Fruit fly (Drosophila melanogaster): ENCODE data around the gene Slimp.

Slimp gene

DNA sequence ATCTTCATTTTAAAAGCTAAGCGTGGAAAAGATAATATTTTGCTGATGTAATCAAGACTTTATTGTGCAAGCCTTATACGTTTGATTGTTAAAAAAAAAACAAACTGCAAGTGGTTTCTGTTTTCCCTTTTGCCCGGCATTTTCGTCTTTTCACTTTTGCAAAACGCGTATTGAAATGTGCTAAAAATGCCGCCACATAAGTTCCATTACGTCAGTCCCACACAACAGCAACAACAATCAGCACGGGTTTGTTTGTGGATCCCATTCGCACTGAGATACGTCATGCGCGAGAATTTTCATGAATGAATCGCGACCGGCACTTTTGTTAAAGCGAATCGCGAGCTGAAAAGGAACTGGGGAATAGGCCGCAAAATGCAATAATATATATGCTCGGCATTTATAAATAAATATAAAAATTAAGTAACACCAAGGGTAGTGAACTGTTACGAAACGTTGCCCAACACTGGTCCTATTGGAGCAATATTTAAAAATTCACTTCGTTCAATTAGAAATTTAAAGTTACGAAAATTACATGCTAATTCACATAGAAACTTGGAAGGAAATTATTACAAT lies 42.6 kb downstream of the Slimp start:
- TF ChIP-seq sv (GFP tag; optimal IDR thresholded peaks at IDR 0.05) (peak; percentile 43), Jra (GFP tag; optimal IDR thresholded peaks at IDR 0.05) (peak; percentile 74), Rel (GFP tag; optimal IDR thresholded peaks at IDR 0.05) (no peak), Rel (tag; optimal IDR thresholded peaks at IDR 0.05) (peak; percentile 33), dsf (GFP tag; optimal IDR thresholded peaks at IDR 0.05; ENCODE audit: borderline replicate concordance) (peak; percentile 9), jim (GFP tag; optimal IDR thresholded peaks at IDR 0.05) (no peak), Myc (optimal IDR thresholded peaks at IDR 0.05) (no peak), Hnf4 (GFP tag; optimal IDR thresholded peaks at IDR 0.05) (peak; percentile 72), Hr83 (GFP tag; optimal IDR thresholded peaks at IDR 0.05; ENCODE audit: poor library complexity, severe bottlenecking) (peak; percentile 39), rgr (GFP tag; optimal IDR thresholded peaks at IDR 0.05) (peak; percentile 75), Vsx2 (GFP tag; optimal IDR thresholded peaks at IDR 0.05; ENCODE audit: partially characterized antibody) (no peak), Dfd (GFP tag; optimal IDR thresholded peaks at IDR 0.05) (no peak), CrebA (GFP tag; optimal IDR thresholded peaks at IDR 0.05; ENCODE audit: borderline replicate concordance) (no peak), Abd-B (GFP tag; optimal IDR thresholded peaks at IDR 0.05) (no peak), CG32264 (GFP tag; optimal IDR thresholded peaks at IDR 0.05) (peak; percentile 24), CG9705 (GFP tag; optimal IDR thresholded peaks at IDR 0.05) (no peak), Dif (GFP tag; optimal IDR thresholded peaks at IDR 0.05; ENCODE audit: partially characterized antibody) (no peak), Hr78 (GFP tag; optimal IDR thresholded peaks at IDR 0.05) (no peak), tai (GFP tag; optimal IDR thresholded peaks at IDR 0.05) (no peak), Mio (GFP tag; optimal IDR thresholded peaks at IDR 0.05) (no peak), OdsH (GFP tag; optimal IDR thresholded peaks at IDR 0.05) (peak; percentile 71), N (GFP tag; optimal IDR thresholded peaks at IDR 0.05) (no peak), fru (GFP tag; optimal IDR thresholded peaks at IDR 0.05) (peak; percentile 73), br (GFP tag; optimal IDR thresholded peaks at IDR 0.05) (peak; percentile 78), dmrt93B (GFP tag; optimal IDR thresholded peaks at IDR 0.05) (no peak), brk (GFP tag; optimal IDR thresholded peaks at IDR 0.05) (peak; percentile 86), lola (GFP tag; optimal IDR thresholded peaks at IDR 0.05) (no peak), sage (GFP tag; optimal IDR thresholded peaks at IDR 0.05) (peak; percentile 49), usp (GFP tag; optimal IDR thresholded peaks at IDR 0.05) (no peak), foxo (GFP tag; optimal IDR thresholded peaks at IDR 0.05) (peak; percentile 7 to 77), woc (GFP tag; optimal IDR thresholded peaks at IDR 0.05) (peak; percentile 47), psq (GFP tag; optimal IDR thresholded peaks at IDR 0.05) (no peak), ey (GFP tag; optimal IDR thresholded peaks at IDR 0.05) (peak; percentile 59), Sp1 (GFP tag; optimal IDR thresholded peaks at IDR 0.05) (peak; percentile 37), GATAd (GFP tag; optimal IDR thresholded peaks at IDR 0.05) (no peak), dl (GFP tag; optimal IDR thresholded peaks at IDR 0.05; ENCODE audit: insufficient read depth in 1 of 2, partially characterized antibody in 2 of 2) (no peak), h (GFP tag; optimal IDR thresholded peaks at IDR 0.05) (peak; percentile 84), pan (optimal IDR thresholded peaks at IDR 0.05) (no peak), HLH106 (tag; optimal IDR thresholded peaks at IDR 0.05) (peak; percentile 44)

DNA sequence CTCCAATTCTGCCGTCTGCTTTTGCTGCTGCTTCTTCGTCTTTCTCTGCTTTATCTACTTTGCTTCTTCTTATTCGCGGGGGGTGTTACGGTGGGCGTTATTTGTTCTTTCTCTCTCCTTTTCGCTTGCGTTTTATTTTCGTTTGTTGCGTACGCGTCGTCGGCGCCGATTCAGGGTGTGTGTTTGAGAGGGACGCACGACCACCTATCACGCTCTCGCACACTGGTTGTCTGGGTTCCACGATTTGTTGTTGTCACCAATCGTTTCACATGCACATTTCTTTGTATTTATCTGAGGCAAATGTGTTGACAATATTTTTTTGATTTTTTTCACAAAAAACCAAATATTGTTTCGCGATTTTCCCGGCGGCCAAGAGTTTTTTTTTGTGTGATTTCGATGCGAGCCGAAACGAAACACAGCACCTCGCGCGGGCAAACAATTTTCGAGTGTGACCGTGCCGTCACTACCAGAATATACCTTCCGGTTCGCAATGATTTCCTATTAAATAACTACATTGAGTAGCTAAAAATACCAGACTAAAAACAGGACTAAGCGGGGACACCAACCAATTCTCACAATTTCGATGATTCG lies 43.4 kb downstream of the Slimp start, which contains the start of gene Syx1A:
Gene Syx1A, minus strand, starts transcription at position 452 of the 591 bp plus-strand sequence.
- TF ChIP-seq HLH106 (tag; optimal IDR thresholded peaks at IDR 0.05) (peak; percentile 23), Hnf4 (GFP tag; optimal IDR thresholded peaks at IDR 0.05) (peak; percentile 7), Rel (GFP tag; optimal IDR thresholded peaks at IDR 0.05) (no peak), Rel (tag; optimal IDR thresholded peaks at IDR 0.05) (peak; percentile 68), Myc (optimal IDR thresholded peaks at IDR 0.05) (no peak), N (GFP tag; optimal IDR thresholded peaks at IDR 0.05) (no peak), h (GFP tag; optimal IDR thresholded peaks at IDR 0.05) (peak; percentile 26), tai (GFP tag; optimal IDR thresholded peaks at IDR 0.05) (no peak), usp (GFP tag; optimal IDR thresholded peaks at IDR 0.05) (no peak), sv (GFP tag; optimal IDR thresholded peaks at IDR 0.05) (no peak), fru (GFP tag; optimal IDR thresholded peaks at IDR 0.05) (peak; percentile 24), Jra (GFP tag; optimal IDR thresholded peaks at IDR 0.05) (no peak), br (GFP tag; optimal IDR thresholded peaks at IDR 0.05) (peak; percentile 35), CG32264 (GFP tag; optimal IDR thresholded peaks at IDR 0.05) (no peak), lola (GFP tag; optimal IDR thresholded peaks at IDR 0.05) (peak; percentile 46), psq (GFP tag; optimal IDR thresholded peaks at IDR 0.05) (peak; percentile 100), brk (GFP tag; optimal IDR thresholded peaks at IDR 0.05) (no peak), CrebA (GFP tag; optimal IDR thresholded peaks at IDR 0.05; ENCODE audit: borderline replicate concordance) (no peak), Vsx2 (GFP tag; optimal IDR thresholded peaks at IDR 0.05; ENCODE audit: partially characterized antibody) (no peak), Mio (GFP tag; optimal IDR thresholded peaks at IDR 0.05) (no peak), Dfd (GFP tag; optimal IDR thresholded peaks at IDR 0.05) (no peak), foxo (GFP tag; optimal IDR thresholded peaks at IDR 0.05) (peak in 1 of 2 experiments; percentile 13), Dif (GFP tag; optimal IDR thresholded peaks at IDR 0.05; ENCODE audit: partially characterized antibody) (no peak), woc (GFP tag; optimal IDR thresholded peaks at IDR 0.05) (peak; percentile 6), dmrt93B (GFP tag; optimal IDR thresholded peaks at IDR 0.05) (no peak), Sp1 (GFP tag; optimal IDR thresholded peaks at IDR 0.05) (peak; percentile 17), dl (GFP tag; optimal IDR thresholded peaks at IDR 0.05; ENCODE audit: insufficient read depth in 1 of 2, partially characterized antibody in 2 of 2) (no peak)

Data from whole organism, wandering third instar larva.